Worm (Caenorhabditis elegans): ENCODE measurements around the gene clh-5.

clh-5 gene

DNA sequence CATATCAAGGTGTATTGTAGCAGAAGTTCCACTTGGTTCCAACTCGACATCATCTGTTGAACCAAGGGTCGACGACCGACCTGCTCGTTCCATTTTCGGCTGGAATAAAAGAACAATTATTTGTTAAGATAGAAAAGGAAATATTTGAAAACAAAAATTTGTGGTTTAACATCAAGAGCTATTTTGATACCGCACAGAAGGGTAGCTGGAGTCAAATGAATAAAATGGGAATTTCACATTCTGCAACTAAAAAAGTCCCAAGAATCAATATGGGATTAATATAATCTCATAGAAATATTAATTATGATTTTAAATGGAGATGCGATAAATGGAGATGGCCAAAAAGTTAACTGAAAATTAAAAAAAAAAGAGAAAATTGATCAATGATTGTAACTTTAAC is at the start of gene clh-5:
TSS of gene clh-5 (minus strand) at position 101 of the 400 bp plus-strand sequence.
- TF ChIP-seq unc-62 (GFP tag; optimal IDR thresholded peaks at IDR 0.05) (no peak), aly-2 (tag; optimal IDR thresholded peaks at IDR 0.05) (no peak), fkh-4 (tag; optimal IDR thresholded peaks at IDR 0.05; ENCODE audit: borderline replicate concordance) (no peak), fkh-8 (tag; optimal IDR thresholded peaks at IDR 0.05) (no peak), egl-27 (tag; optimal IDR thresholded peaks at IDR 0.05) (no peak), fkh-10 (GFP tag; optimal IDR thresholded peaks at IDR 0.05) (no peak), snu-23 (GFP tag; optimal IDR thresholded peaks at IDR 0.05) (no peak), tlp-1 (tag; optimal IDR thresholded peaks at IDR 0.05) (no peak), nhr-19 (GFP tag; conservative IDR thresholded peaks at IDR 0.05) (no peak), ceh-90 (tag; optimal IDR thresholded peaks at IDR 0.05) (no peak), nhr-20 (tag; optimal IDR thresholded peaks at IDR 0.05) (no peak), unc-130 (tag; optimal IDR thresholded peaks at IDR 0.05) (no peak)

DNA sequence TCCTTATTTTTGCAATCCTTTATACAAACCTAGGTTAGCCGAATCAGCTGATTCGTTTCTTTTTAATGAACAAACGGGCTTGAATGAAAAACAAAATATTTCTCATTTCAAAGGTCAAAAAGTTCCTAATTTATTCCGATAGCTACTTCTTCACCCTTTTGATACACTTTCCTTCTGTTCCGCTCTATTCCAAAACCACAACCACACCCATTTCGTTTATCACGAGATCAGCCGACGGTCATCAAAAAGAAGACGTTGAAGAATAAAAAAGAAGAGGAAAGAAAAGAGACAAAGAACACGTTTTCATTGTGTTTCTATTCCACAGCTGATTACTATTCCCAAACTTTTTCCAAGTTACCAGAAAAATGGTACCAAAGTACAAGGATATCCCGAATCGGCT is 49.7 kb upstream of the clh-5 start:
- peak; percentile 77 for TF ChIP-seq blmp-1 (tag; optimal IDR thresholded peaks at IDR 0.05)
- no peak for TF ChIP-seq nhr-47 (tag; optimal IDR thresholded peaks at IDR 0.05)
- TF ChIP-seq alr-1 (tag; optimal IDR thresholded peaks at IDR 0.05; ENCODE audit: borderline replicate concordance), result no peak
- TF ChIP-seq pag-3 (tag; optimal IDR thresholded peaks at IDR 0.05; ENCODE audit: borderline replicate concordance, insufficient read depth), result no peak
- TF ChIP-seq ets-5 (GFP tag; IDR thresholded peaks at IDR 0.05), result no peak
- no peak for TF ChIP-seq ces-1 (GFP tag; optimal IDR thresholded peaks at IDR 0.05)
- no peak for TF ChIP-seq lir-3 (tag; optimal IDR thresholded peaks at IDR 0.05; ENCODE audit: poor library complexity)
- TF ChIP-seq zag-1 (tag; optimal IDR thresholded peaks at IDR 0.05), result no peak
- TF ChIP-seq sup-37 (GFP tag; optimal IDR thresholded peaks at IDR 0.05), result no peak
- peak; percentile 19 for TF ChIP-seq lin-14 (GFP tag; optimal IDR thresholded peaks at IDR 0.05)
- no peak for TF ChIP-seq nhr-77 (tag; optimal IDR thresholded peaks at IDR 0.05)
- TF ChIP-seq ceh-8 (GFP tag; optimal IDR thresholded peaks at IDR 0.05), result no peak
- no peak for TF ChIP-seq hlh-4 (tag; optimal IDR thresholded peaks at IDR 0.05)
- no peak for TF ChIP-seq ceh-90 (tag; optimal IDR thresholded peaks at IDR 0.05)
- no peak for TF ChIP-seq jun-1 (tag; optimal IDR thresholded peaks at IDR 0.05)
- no peak for TF ChIP-seq ceh-88 (GFP tag; IDR thresholded peaks at IDR 0.05)
- no peak for TF ChIP-seq dsc-1 (tag; optimal IDR thresholded peaks at IDR 0.05)
- no peak for TF ChIP-seq swsn-7 (tag; optimal IDR thresholded peaks at IDR 0.05)
- TF ChIP-seq fos-1 (tag; optimal IDR thresholded peaks at IDR 0.05), result no peak
- no peak for TF ChIP-seq lin-35 (GFP tag; optimal IDR thresholded peaks at IDR 0.05)
- TF ChIP-seq mab-9 (GFP tag; IDR thresholded peaks at IDR 0.05), result no peak
- no peak for TF ChIP-seq efl-3 (GFP tag; optimal IDR thresholded peaks at IDR 0.05)
- peak in 1 of 6 experiments; percentile 64 for TF ChIP-seq elt-3 (tag; optimal IDR thresholded peaks at IDR 0.05)
- no peak for TF ChIP-seq grh-1 (GFP tag; IDR thresholded peaks at IDR 0.05)
- no peak for TF ChIP-seq nhr-71 (tag; optimal IDR thresholded peaks at IDR 0.05)

DNA sequence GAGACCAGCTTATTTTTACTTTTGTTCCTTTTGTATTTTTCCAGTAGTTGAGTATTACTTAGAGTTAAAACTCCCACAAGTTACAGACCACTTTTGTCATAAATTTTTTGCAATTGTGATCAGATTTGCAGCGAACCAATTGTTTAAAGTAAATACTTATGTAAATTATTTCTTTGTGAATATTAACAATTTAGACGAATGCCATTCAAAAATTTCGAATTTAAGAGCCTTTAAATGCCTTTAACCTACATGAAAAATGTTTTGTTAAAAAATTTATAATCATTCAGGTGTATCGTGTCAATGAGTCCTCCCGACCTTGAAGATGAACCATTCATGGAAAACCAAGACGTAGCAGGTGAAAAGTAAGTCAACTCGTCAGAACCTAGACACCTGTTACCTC is 47.6 kb upstream of the clh-5 start, which contains the start of gene W07A12.4:
TSS of gene W07A12.4 (plus strand) at position 301 of the 400 bp plus-strand sequence.
- no peak for TF ChIP-seq elt-3 (tag; optimal IDR thresholded peaks at IDR 0.05)
- TF ChIP-seq hlh-4 (tag; optimal IDR thresholded peaks at IDR 0.05), result peak; percentile 44
- TF ChIP-seq rnt-1 (tag; optimal IDR thresholded peaks at IDR 0.05), result no peak
- no peak for TF ChIP-seq alr-1 (tag; optimal IDR thresholded peaks at IDR 0.05; ENCODE audit: borderline replicate concordance)
- TF ChIP-seq nhr-85 (tag), result peak; percentile 48

DNA sequence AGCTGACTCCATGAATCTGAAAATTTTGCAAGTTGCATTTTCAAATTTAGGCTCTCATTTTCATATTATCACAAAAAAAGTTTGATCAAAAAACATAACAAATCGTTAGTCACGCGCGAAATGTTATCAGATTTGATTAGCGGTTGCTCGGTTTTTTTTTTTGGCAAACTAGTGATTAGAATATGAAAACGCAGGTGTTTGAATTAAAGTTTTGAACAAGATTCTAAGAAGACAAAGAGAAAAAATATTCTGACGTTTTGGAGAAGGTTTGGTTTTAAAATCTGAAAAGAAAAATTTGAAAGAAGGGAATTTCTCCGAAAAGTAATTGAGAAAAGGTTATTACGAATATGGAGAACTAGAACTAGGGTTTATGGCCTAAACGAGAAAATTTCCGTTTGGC is 46.0 kb upstream of the clh-5 start:
- TF ChIP-seq Y116A8C.19 (tag; optimal IDR thresholded peaks at IDR 0.05; ENCODE audit: borderline replicate concordance) (no peak), nhr-71 (tag; optimal IDR thresholded peaks at IDR 0.05) (peak; percentile 58), pqm-1 (tag; optimal IDR thresholded peaks at IDR 0.05) (no peak), aly-2 (tag; optimal IDR thresholded peaks at IDR 0.05) (no peak), ets-5 (GFP tag; IDR thresholded peaks at IDR 0.05) (no peak), efl-3 (GFP tag; optimal IDR thresholded peaks at IDR 0.05) (no peak), nhr-47 (tag; optimal IDR thresholded peaks at IDR 0.05) (peak; percentile 30), nhr-19 (GFP tag; conservative IDR thresholded peaks at IDR 0.05) (no peak), tbx-2 (tag; optimal IDR thresholded peaks at IDR 0.05) (no peak), ces-1 (GFP tag; optimal IDR thresholded peaks at IDR 0.05) (no peak), lin-14 (GFP tag; optimal IDR thresholded peaks at IDR 0.05) (peak; percentile 3), nhr-28 (tag; optimal IDR thresholded peaks at IDR 0.05) (no peak), fkh-8 (tag; optimal IDR thresholded peaks at IDR 0.05) (peak; percentile 81)
